Worm (Caenorhabditis elegans) whole organism, L4 larva: ENCODE results near the gene Y69F12A.1.

Experiments used
- F10B5.3 ChIP-seq: sonication (generic microtip); optimal IDR thresholded peaks from 2 replicates; lab custom pipeline; 2016; ENCODE audit warnings: mild to moderate bottlenecking, missing genetic modification characterization, missing compliant biosample characterization
- F49E8.2 ChIP-seq: sonication (generic microtip); optimal IDR thresholded peaks from 2 replicates; lab custom pipeline; 2016; ENCODE audit warnings: missing compliant biosample characterization, mild to moderate bottlenecking, missing genetic modification characterization, borderline replicate concordance
- T20F7.1 ChIP-seq: fragments of 200-800 bp; sonication (Bioruptor generic); optimal IDR thresholded peaks from 2 replicates; lab custom pipeline; 2018; ENCODE audit warnings: mild to moderate bottlenecking, missing genetic modification characterization, missing compliant biosample characterization
- T26A8.4 ChIP-seq: fragments of 200-800 bp; sonication (Bioruptor generic); IDR thresholded peaks from 2 replicates; pipeline ENCODE4 v1.3.6; 2022; ENCODE audit warnings: missing genetic modification characterization, missing compliant biosample characterization
- Y48G9A.11 ChIP-seq: fragments of 200-800 bp; sonication (Bioruptor generic); IDR thresholded peaks from 2 replicates; pipeline ENCODE4 v1.3.6; 2022; ENCODE audit warnings: missing genetic modification reagents, missing genetic modification characterization, missing compliant biosample characterization
- Y5F2A.4 ChIP-seq: fragments of 200-800 bp; sonication (Bioruptor generic); optimal IDR thresholded peaks from 2 replicates; lab custom pipeline; 2018; ENCODE audit warnings: mild to moderate bottlenecking, missing genetic modification characterization, missing compliant biosample characterization
- Y75B8A.6 ChIP-seq: fragments of 200-800 bp; sonication (Bioruptor generic); IDR thresholded peaks from 2 replicates; pipeline ENCODE4 v1.3.6; 2022; ENCODE audit warnings: missing genetic modification reagents, missing genetic modification characterization, missing compliant biosample characterization
- aha-1 ChIP-seq: fragments of 150-350 bp; peaks from one replicate; lab custom pipeline; 2014; ENCODE audit warnings: missing biosample characterization, missing genetic modification characterization
- arid-1 ChIP-seq: fragments of 200-800 bp; sonication (Bioruptor generic); conservative IDR thresholded peaks from 2 replicates; pipeline ENCODE4 v1.3.6; 2022; ENCODE audit warnings: missing genetic modification reagents, missing genetic modification characterization, missing compliant biosample characterization
- ceh-20 ChIP-seq: fragments of 200-800 bp; sonication (Bioruptor generic); IDR thresholded peaks from 2 replicates; pipeline ENCODE4 v1.3.6; 2022; ENCODE audit warnings: missing genetic modification reagents, missing genetic modification characterization, missing compliant biosample characterization
- ceh-28 ChIP-seq: fragments of 150-350 bp; optimal IDR thresholded peaks from 2 replicates; lab custom pipeline; 2014; ENCODE audit warnings: missing biosample characterization, missing genetic modification reagents, missing genetic modification characterization
- ceh-44 ChIP-seq: fragments of 200-800 bp; sonication (Bioruptor generic); IDR thresholded peaks from 2 replicates; pipeline ENCODE4 v1.3.6; 2022; ENCODE audit warnings: missing genetic modification reagents, missing genetic modification characterization, missing compliant biosample characterization
- ceh-62 ChIP-seq: sonication (generic microtip); optimal IDR thresholded peaks from 2 replicates; lab custom pipeline; 2017; ENCODE audit warnings: missing biosample characterization, missing genetic modification characterization
- ceh-82 ChIP-seq: sonication (generic microtip); optimal IDR thresholded peaks from 2 replicates; lab custom pipeline; 2017; ENCODE audit warnings: missing biosample characterization, missing genetic modification characterization
- daf-12 ChIP-seq: fragments of 150-350 bp; optimal IDR thresholded peaks from 2 replicates; lab custom pipeline; 2014; ENCODE audit warnings: missing biosample characterization, missing genetic modification reagents, missing genetic modification characterization
- daf-19 ChIP-seq: fragments of 200-800 bp; sonication (Bioruptor generic); conservative IDR thresholded peaks from 2 replicates; pipeline ENCODE4 v1.3.6; 2022; ENCODE audit warnings: missing genetic modification characterization, missing compliant biosample characterization
- egl-27 ChIP-seq: sonication (generic microtip); optimal IDR thresholded peaks from 3 replicates; lab custom pipeline; 2017; ENCODE audit warnings: missing biosample characterization, missing genetic modification reagents, missing genetic modification characterization
- egl-43 ChIP-seq: fragments of 200-800 bp; sonication (Bioruptor generic); IDR thresholded peaks from 2 replicates; pipeline ENCODE4 v1.3.6; 2022; ENCODE audit warnings: missing genetic modification reagents, missing genetic modification characterization, missing compliant biosample characterization
- fos-1 ChIP-seq: fragments of 150-350 bp; optimal IDR thresholded peaks from 2 replicates; lab custom pipeline; 2014; ENCODE audit warnings: missing biosample characterization, missing genetic modification characterization
- hlh-11 ChIP-seq: fragments of 200-800 bp; sonication (Bioruptor generic); optimal IDR thresholded peaks from 2 replicates; lab custom pipeline; 2018; ENCODE audit warnings: mild to moderate bottlenecking, missing genetic modification characterization, missing compliant biosample characterization
- hlh-30 ChIP-seq: sonication (generic microtip); optimal IDR thresholded peaks from 2 replicates; lab custom pipeline; 2017; ENCODE audit warnings: antibody characterized with exemption, mild to moderate bottlenecking, missing genetic modification characterization, missing compliant biosample characterization; ENCODE audit not compliant: insufficient read depth
- jun-1 ChIP-seq: fragments of 150-350 bp; optimal IDR thresholded peaks from 2 replicates; lab custom pipeline; 2014; ENCODE audit warnings: missing biosample characterization, missing genetic modification reagents, missing genetic modification characterization
- lim-7 ChIP-seq: fragments of 200-800 bp; sonication (Bioruptor generic); IDR thresholded peaks from 2 replicates; pipeline ENCODE4 v1.3.6; 2022; ENCODE audit warnings: missing genetic modification characterization, missing compliant biosample characterization
- lin-13 ChIP-seq: fragments of 150-350 bp; optimal IDR thresholded peaks from 2 replicates; lab custom pipeline; 2014; ENCODE audit warnings: missing biosample characterization, missing genetic modification reagents, missing genetic modification characterization
- lin-29 ChIP-seq: fragments of 200-800 bp; sonication (Bioruptor generic); IDR thresholded peaks from 2 replicates; pipeline ENCODE4 v1.3.6; 2022; ENCODE audit warnings: missing genetic modification reagents, missing genetic modification characterization, missing compliant biosample characterization
- lir-3 ChIP-seq: sonication (generic microtip); optimal IDR thresholded peaks from 2 replicates; lab custom pipeline; 2016; ENCODE audit warnings: mild to moderate bottlenecking, missing genetic modification characterization, missing compliant biosample characterization
- madf-5 ChIP-seq, 2 experiments: fragments of 200-800 bp; sonication (Bioruptor generic); IDR thresholded peaks; 2 replicates each; pipeline ENCODE4 v1.3.6; 2022; ENCODE audit warnings: missing compliant biosample characterization in 2 of 2, missing genetic modification characterization in 2 of 2
- mdl-1 ChIP-seq, 2 experiments: fragments of 150-350 bp in 1 of 2; sonication (generic microtip) in 1 of 2; optimal IDR thresholded peaks; 2 replicates each; lab custom pipeline; 2014 to 2017; ENCODE audit warnings: missing biosample characterization in 2 of 2, missing genetic modification characterization in 2 of 2
- mdt-29 ChIP-seq: fragments of 200-800 bp; sonication (Bioruptor generic); IDR thresholded peaks from 2 replicates; pipeline ENCODE4 v1.3.6; 2022; ENCODE audit warnings: missing genetic modification reagents, missing genetic modification characterization, missing compliant biosample characterization
- mxl-3 ChIP-seq: fragments of 200-800 bp; sonication (Bioruptor generic); optimal IDR thresholded peaks from 2 replicates; lab custom pipeline; 2018; ENCODE audit warnings: mild to moderate bottlenecking, missing genetic modification characterization, missing compliant biosample characterization
- nhr-102 ChIP-seq: sonication (generic microtip); optimal IDR thresholded peaks from 2 replicates; lab custom pipeline; 2016; ENCODE audit warnings: mild to moderate bottlenecking, missing genetic modification characterization, moderate library complexity, missing compliant biosample characterization
- nhr-237 ChIP-seq: sonication (generic microtip); optimal IDR thresholded peaks from 2 replicates; lab custom pipeline; 2017; ENCODE audit warnings: missing biosample characterization, missing genetic modification characterization
- nhr-25 ChIP-seq: sonication (generic microtip); optimal IDR thresholded peaks from 2 replicates; lab custom pipeline; 2017; ENCODE audit warnings: missing genetic modification characterization, mild to moderate bottlenecking, missing compliant biosample characterization, antibody characterized with exemption, moderate library complexity, borderline replicate concordance; ENCODE audit not compliant: insufficient read depth
- nhr-28 ChIP-seq: fragments of 150-350 bp; optimal IDR thresholded peaks from 2 replicates; lab custom pipeline; 2014; ENCODE audit warnings: missing biosample characterization, missing genetic modification characterization
- nhr-42 ChIP-seq: fragments of 200-800 bp; sonication (Bioruptor generic); IDR thresholded peaks from 2 replicates; pipeline ENCODE4 v1.3.6; 2022; ENCODE audit warnings: missing genetic modification characterization, missing compliant biosample characterization
- nhr-48 ChIP-seq: sonication (generic microtip); optimal IDR thresholded peaks from 2 replicates; lab custom pipeline; 2016; ENCODE audit warnings: mild to moderate bottlenecking, missing genetic modification characterization, missing compliant biosample characterization
- nhr-6 ChIP-seq: fragments of 150-350 bp; optimal IDR thresholded peaks from 2 replicates; lab custom pipeline; 2014; ENCODE audit warnings: missing biosample characterization, missing genetic modification characterization
- nhr-77 ChIP-seq: fragments of 150-350 bp; optimal IDR thresholded peaks from 2 replicates; lab custom pipeline; 2014; ENCODE audit warnings: missing biosample characterization, missing genetic modification characterization
- pha-4 ChIP-seq, 2 experiments: fragments of 150-350 bp in 1 of 2; fragments of 200-800 bp in 1 of 2; sonication (Bioruptor generic) in 1 of 2; IDR thresholded peaks in 1 of 2; optimal IDR thresholded peaks in 1 of 2; 2 replicates each; pipeline versions ENCODE4 v1.3.6 to Lab custom; 2014 to 2022; ENCODE audit warnings: missing genetic modification characterization in 2 of 2, missing genetic modification reagents in 2 of 2, missing biosample characterization in 1 of 2, missing compliant biosample characterization in 1 of 2
- rbr-2 ChIP-seq: sonication (generic microtip); optimal IDR thresholded peaks from 2 replicates; lab custom pipeline; 2016; ENCODE audit warnings: missing genotype, missing genetic modification characterization, missing compliant biosample characterization
- saeg-2 ChIP-seq: fragments of 200-800 bp; sonication (Bioruptor generic); IDR thresholded peaks from 2 replicates; pipeline ENCODE4 v1.3.6; 2022; ENCODE audit warnings: missing genetic modification reagents, missing genetic modification characterization, missing compliant biosample characterization
- tra-1 ChIP-seq: fragments of 200-800 bp; sonication (Bioruptor generic); IDR thresholded peaks from 2 replicates; pipeline ENCODE4 v1.3.6; 2022; ENCODE audit warnings: missing genetic modification reagents, missing genetic modification characterization, missing compliant biosample characterization
- unc-62 ChIP-seq, 3 experiments: fragments of 150-350 bp in 1 of 3; sonication (generic microtip); optimal IDR thresholded peaks in 2 of 3; peaks in 1 of 3; 1 replicate in 1 of 3; 2 replicates in 2 of 3; lab custom pipeline; 2014 to 2017; ENCODE audit warnings: missing biosample characterization in 3 of 3, missing genetic modification characterization in 3 of 3, missing genetic modification reagents in 3 of 3, missing genotype in 1 of 3
- vab-7 ChIP-seq: fragments of 200-800 bp; sonication (Bioruptor generic); IDR thresholded peaks from 2 replicates; pipeline ENCODE4 v1.3.6; 2022; ENCODE audit warnings: missing genetic modification reagents, missing genetic modification characterization, missing compliant biosample characterization
- zag-1 ChIP-seq: fragments of 150-350 bp; optimal IDR thresholded peaks from 2 replicates; lab custom pipeline; 2014; ENCODE audit warnings: missing biosample characterization, missing genetic modification characterization
- ztf-11 ChIP-seq: fragments of 150-350 bp; optimal IDR thresholded peaks from 2 replicates; lab custom pipeline; 2014; ENCODE audit warnings: missing biosample characterization, missing genetic modification characterization
- ztf-7 ChIP-seq: fragments of 150-350 bp; optimal IDR thresholded peaks from 2 replicates; lab custom pipeline; 2014; ENCODE audit warnings: missing biosample characterization, missing genetic modification characterization

Y69F12A.1 gene

ce11 chrIII:7478932-7479331 lies 22.2 kb downstream of the Y69F12A.1 start (continued):
- no peak for TF ChIP-seq egl-43 (GFP tag; lab: Robert Waterston, UW)
- TF ChIP-seq saeg-2 (GFP tag; lab: Robert Waterston, UW): no peak
- no peak for TF ChIP-seq ceh-82
- no peak for TF ChIP-seq Y48G9A.11 (GFP tag; lab: Robert Waterston, UW)
- no peak for TF ChIP-seq egl-27
- no peak for TF ChIP-seq lim-7
- TF ChIP-seq daf-19 (GFP tag; lab: Robert Waterston, UW): no peak
- peak; percentile 66 for TF ChIP-seq nhr-28 (tag; lab: Kevin White, UChicago)
- no peak for TF ChIP-seq nhr-6 (tag; lab: Kevin White, UChicago)
- TF ChIP-seq jun-1 (tag; lab: Kevin White, UChicago): no peak
- TF ChIP-seq mxl-3 (GFP tag; lab: Kevin White, UChicago): no peak
- no peak for TF ChIP-seq lir-3 (tag; lab: Kevin White, UChicago)
- no peak for TF ChIP-seq ceh-28
- no peak for TF ChIP-seq lin-13 (GFP tag; lab: Kevin White, UChicago)
- no peak for TF ChIP-seq ceh-20 (GFP tag; lab: Robert Waterston, UW)
- TF ChIP-seq nhr-25: no peak
- peak; percentile 14 for TF ChIP-seq aha-1 (tag; lab: Kevin White, UChicago)
- TF ChIP-seq nhr-77: no peak

ce11 chrIII:7484765-7485164 lies 28.0 kb downstream of the Y69F12A.1 start:
- TF ChIP-seq T20F7.1 (GFP tag; lab: Kevin White, UChicago) (no peak), ztf-7 (tag; lab: Kevin White, UChicago) (no peak), F49E8.2 (tag; lab: Kevin White, UChicago) (no peak), unc-62 (GFP tag; optimal IDR thresholded peaks at IDR 0.05 in 1 of 2; lab: Kevin White, UChicago) (peak in 1 of 2 experiments; percentile 97), unc-62 (tag; optimal IDR thresholded peaks at IDR 0.05; lab: Kevin White, UChicago) (no peak)

- no peak for TF ChIP-seq ztf-11 (tag; lab: Kevin White, UChicago)
- no peak for TF ChIP-seq mdt-29
- no peak for TF ChIP-seq rbr-2 (tag; lab: Kevin White, UChicago)
- no peak for TF ChIP-seq ceh-44
- TF ChIP-seq ceh-20 (GFP tag; lab: Robert Waterston, UW): no peak
- no peak for TF ChIP-seq T20F7.1 (GFP tag; lab: Kevin White, UChicago)
- no peak for TF ChIP-seq F10B5.3 (tag; lab: Kevin White, UChicago)
- TF ChIP-seq daf-19 (GFP tag; lab: Robert Waterston, UW): no peak
- no peak for TF ChIP-seq pha-4 (GFP tag; IDR thresholded peaks at IDR 0.05; lab: Robert Waterston, UW)
- TF ChIP-seq pha-4 (tag; optimal IDR thresholded peaks at IDR 0.05; lab: Kevin White, UChicago): no peak
- TF ChIP-seq nhr-28 (tag; lab: Kevin White, UChicago): peak; percentile 54
- peak; percentile 22 for TF ChIP-seq nhr-6 (tag; lab: Kevin White, UChicago)
- no peak for TF ChIP-seq lin-29
- peak; percentile 67 for TF ChIP-seq mxl-3 (GFP tag; lab: Kevin White, UChicago)
- TF ChIP-seq unc-62 (GFP tag; optimal IDR thresholded peaks at IDR 0.05 in 1 of 2; lab: Kevin White, UChicago): peak in 1 of 2 experiments; percentile 69
- no peak for TF ChIP-seq unc-62 (tag; optimal IDR thresholded peaks at IDR 0.05; lab: Kevin White, UChicago)
- TF ChIP-seq nhr-237: no peak
- TF ChIP-seq zag-1 (tag; lab: Kevin White, UChicago): no peak
- peak in 1 of 2 experiments; percentile 58 for TF ChIP-seq mdl-1 (tag; optimal IDR thresholded peaks at IDR 0.05; lab: Kevin White, UChicago)
- peak; percentile 36 for TF ChIP-seq hlh-30
- no peak for TF ChIP-seq nhr-42
- TF ChIP-seq hlh-11 (tag; lab: Kevin White, UChicago): peak; percentile 36
- no peak for TF ChIP-seq arid-1 (GFP tag; lab: Robert Waterston, UW)
- TF ChIP-seq ceh-62 (tag; lab: Kevin White, UChicago): no peak
- TF ChIP-seq Y75B8A.6 (GFP tag; lab: Robert Waterston, UW): no peak
- no peak for TF ChIP-seq T26A8.4 (GFP tag; lab: Robert Waterston, UW)
- no peak for TF ChIP-seq vab-7
- no peak for TF ChIP-seq nhr-77
- no peak for TF ChIP-seq saeg-2 (GFP tag; lab: Robert Waterston, UW)
- TF ChIP-seq fos-1 (tag; lab: Kevin White, UChicago): no peak
- no peak for TF ChIP-seq madf-5 (GFP tag; IDR thresholded peaks at IDR 0.05; lab: Robert Waterston, UW)
- TF ChIP-seq tra-1 (GFP tag; lab: Robert Waterston, UW): no peak
- TF ChIP-seq nhr-48: no peak
- no peak for TF ChIP-seq nhr-102 (tag; lab: Kevin White, UChicago)
- no peak for TF ChIP-seq daf-12 (tag; lab: Kevin White, UChicago)
- no peak for TF ChIP-seq Y5F2A.4 (GFP tag; lab: Kevin White, UChicago)
Measured at ce11 chrIII:7488303-7488702, 31.6 kb downstream of the Y69F12A.1 start.
